Worm (Caenorhabditis elegans) whole organism, mixed stage, embryonic: ENCODE results near the gene sru-42.

Experiments used
- bed-3 ChIP-seq: fragments of 200-800 bp; sonication (Bioruptor generic); optimal IDR thresholded peaks from 3 replicates; lab custom pipeline; 2018; ENCODE audit warnings: mild to moderate bottlenecking, missing genetic modification characterization, moderate library complexity, missing compliant biosample characterization
- blmp-1 ChIP-seq: fragments of 150-350 bp; optimal IDR thresholded peaks from 2 replicates; lab custom pipeline; 2014; ENCODE audit warnings: missing biosample characterization, missing genetic modification characterization
- drap-1 ChIP-seq: fragments of 200-800 bp; sonication (Bioruptor generic); optimal IDR thresholded peaks from 3 replicates; lab custom pipeline; 2018; ENCODE audit warnings: mild to moderate bottlenecking, missing genetic modification characterization, missing compliant biosample characterization
- elt-3 ChIP-seq: fragments of 150-350 bp; optimal IDR thresholded peaks from 2 replicates; lab custom pipeline; 2014; ENCODE audit warnings: missing biosample characterization, missing genetic modification characterization
- lsy-2 ChIP-seq: fragments of 150-350 bp; optimal IDR thresholded peaks from 2 replicates; lab custom pipeline; 2014; ENCODE audit warnings: missing biosample characterization, missing genetic modification characterization
- mab-5 ChIP-seq: fragments of 150-350 bp; optimal IDR thresholded peaks from 2 replicates; lab custom pipeline; 2014; ENCODE audit warnings: missing biosample characterization, missing genetic modification characterization
- mls-2 ChIP-seq: sonication (generic microtip); optimal IDR thresholded peaks from 2 replicates; lab custom pipeline; 2016; ENCODE audit warnings: mild to moderate bottlenecking, missing genetic modification characterization, moderate library complexity, missing compliant biosample characterization
- nhr-28 ChIP-seq: fragments of 150-350 bp; optimal IDR thresholded peaks from 2 replicates; lab custom pipeline; 2014; ENCODE audit warnings: missing biosample characterization, missing genetic modification characterization
- nhr-76 ChIP-seq: sonication (generic microtip); optimal IDR thresholded peaks from 2 replicates; lab custom pipeline; 2017; ENCODE audit warnings: missing biosample characterization, missing genetic modification characterization
- unc-62 ChIP-seq: fragments of 150-350 bp; optimal IDR thresholded peaks from 2 replicates; lab custom pipeline; 2014; ENCODE audit warnings: missing biosample characterization, missing genetic modification reagents, missing genetic modification characterization
- ztf-11 ChIP-seq: fragments of 150-350 bp; optimal IDR thresholded peaks from 2 replicates; lab custom pipeline; 2014; ENCODE audit warnings: missing biosample characterization, missing genetic modification characterization

DNA sequence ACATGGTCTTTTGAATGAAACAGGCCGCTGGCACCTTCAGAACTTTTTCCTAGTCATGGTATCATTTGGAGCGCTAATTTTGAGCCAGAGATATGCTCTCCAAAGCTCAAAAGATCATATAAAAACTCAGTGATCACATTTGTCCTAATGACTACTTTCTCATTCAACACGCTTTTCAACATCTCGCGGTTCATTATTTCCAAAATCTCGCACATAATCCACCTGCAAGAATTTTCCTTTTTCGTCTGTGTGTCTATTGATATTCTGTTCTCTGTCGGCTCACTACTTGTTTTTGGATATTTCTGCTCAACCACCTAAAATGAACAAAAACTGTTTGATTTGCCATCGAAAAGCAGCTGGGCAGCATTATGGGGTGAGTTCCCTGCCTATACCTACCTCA lies 23.4 kb downstream of the sru-42 start, which contains the start of gene nhr-51:
- TF ChIP-seq nhr-28 (tag; lab: Kevin White, UChicago) (no peak), unc-62 (no peak), bed-3 (GFP tag; lab: Kevin White, UChicago) (no peak), mab-5 (tag; lab: Kevin White, UChicago) (no peak), ztf-11 (no peak), lsy-2 (tag; lab: Kevin White, UChicago) (no peak), blmp-1 (tag; lab: Kevin White, UChicago) (no peak), elt-3 (no peak), nhr-76 (no peak), mls-2 (tag; lab: Kevin White, UChicago) (no peak), drap-1 (GFP tag; lab: Kevin White, UChicago) (no peak)
